Comparison of ENCODE assay signal across 1 fruit fly cellular context in the genomic region with DNA sequence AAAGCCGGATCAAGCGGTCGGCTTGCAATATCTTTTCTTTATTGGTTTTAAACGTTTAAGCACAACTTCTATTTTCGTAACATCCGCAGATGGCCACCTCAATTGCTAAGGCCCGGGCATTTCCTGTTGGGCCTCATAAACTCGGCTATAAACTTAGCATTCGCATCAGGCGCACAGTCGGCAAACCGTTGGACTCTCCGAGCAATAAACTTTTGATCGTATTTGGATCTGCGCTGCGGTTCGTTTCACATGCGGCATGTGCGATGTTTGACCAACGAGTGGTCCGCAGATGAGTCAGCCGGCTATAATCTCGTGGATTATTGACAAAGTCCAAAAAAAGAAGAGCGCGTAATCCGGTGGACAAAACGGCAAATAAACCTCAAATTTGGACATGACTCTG.
TF ChIP-seq lines count a peak whose summit lies in the region.

No protein-coding gene starts in this region.

TF ChIP-seq in whole organism, embryonic, 481 proteins besides CTCF, POLR2A, EP300 and RAD21 (continued from another document):
- TF ChIP-seq CG13894 (tag; optimal IDR thresholded peaks at IDR 0.05; lab: Kevin White, UChicago) (peak; percentile 24), Med (GFP tag; lab: Kevin White, UChicago) (peak; percentile 60), NFAT (GFP tag; IDR thresholded peaks at IDR 0.05; lab: Robert Waterston, UW) (peak; percentile 36; the same call in 1 of the 2 replicates), chinmo (GFP tag; IDR thresholded peaks at IDR 0.05; lab: Robert Waterston, UW; ENCODE audit: partially characterized antibody) (peak; percentile 47; the same call in 1 of the 4 replicates), Mes4 (GFP tag; optimal IDR thresholded peaks at IDR 0.05; lab: Kevin White, UChicago) (no peak), Atf6 (GFP tag; IDR thresholded peaks at IDR 0.05; lab: Robert Waterston, UW) (peak; percentile 54; the same call in 1 of the 2 replicates), btn (GFP tag; optimal IDR thresholded peaks at IDR 0.05; lab: Kevin White, UChicago) (no peak), bowl (GFP tag; IDR thresholded peaks at IDR 0.05; lab: Robert Waterston, UW) (0 out of 2 replicates have a peak, but pooled peaks have one; percentile 21), ranshi (GFP tag; IDR thresholded peaks at IDR 0.05; lab: Robert Waterston, UW) (no peak), CG10543 (GFP tag; optimal IDR thresholded peaks at IDR 0.05; lab: Kevin White, UChicago) (peak; percentile 10), CG7556 (GFP tag; optimal IDR thresholded peaks at IDR 0.05; lab: Kevin White, UChicago) (no peak), CG9727 (GFP tag; optimal IDR thresholded peaks at IDR 0.05; lab: Kevin White, UChicago) (no peak), CG10959 (GFP tag; IDR thresholded peaks at IDR 0.05; lab: Robert Waterston, UW) (no peak), CG43689 (GFP tag; IDR thresholded peaks at IDR 0.05; lab: Robert Waterston, UW) (peak; percentile 41; the same call in 1 of the 2 replicates), Xrp1 (GFP tag; IDR thresholded peaks at IDR 0.05; lab: Robert Waterston, UW) (no peak), vvl (GFP tag; IDR thresholded peaks at IDR 0.05; lab: Robert Waterston, UW) (peak; percentile 50; the same call in 1 of the 2 replicates), bsh (GFP tag; optimal IDR thresholded peaks at IDR 0.05; lab: Kevin White, UChicago) (no peak), CG31365 (tag; optimal IDR thresholded peaks at IDR 0.05; lab: Kevin White, UChicago) (no peak)
